Fruit fly (Drosophila melanogaster): ENCODE measurements around the gene CG10019.

Gene CG10019

dm6 chr2L:3802818-3803456 lies 72.7 kb downstream of the CG10019 start:
- TF ChIP-seq kay (GFP tag; ENCODE audit: borderline replicate concordance), result peak; percentile 95
- peak; percentile 65 for TF ChIP-seq CG1620 (GFP tag; optimal IDR thresholded peaks at IDR 0.05)
- peak; percentile 78 for TF ChIP-seq Crg-1 (GFP tag; optimal IDR thresholded peaks at IDR 0.05)
- peak; percentile 93 for TF ChIP-seq CG7101 (tag; optimal IDR thresholded peaks at IDR 0.05)
- peak; percentile 77 for TF ChIP-seq toe (GFP tag; optimal IDR thresholded peaks at IDR 0.05)
- peak; percentile 71 for TF ChIP-seq ovo (GFP tag; optimal IDR thresholded peaks at IDR 0.05)
- TF ChIP-seq CG14711 (tag; optimal IDR thresholded peaks at IDR 0.05), result peak; percentile 78
- peak; percentile 82 for TF ChIP-seq CG11617 (GFP tag; optimal IDR thresholded peaks at IDR 0.05)
- TF ChIP-seq bab1 (GFP tag; optimal IDR thresholded peaks at IDR 0.05), result peak; percentile 91
- TF ChIP-seq Hr96 (GFP tag; optimal IDR thresholded peaks at IDR 0.05), result peak; percentile 77
- TF ChIP-seq CG7045 (GFP tag; optimal IDR thresholded peaks at IDR 0.05), result peak; percentile 75
- peak; percentile 62 for TF ChIP-seq pad (GFP tag; optimal IDR thresholded peaks at IDR 0.05)
- no peak for TF ChIP-seq cnc (optimal IDR thresholded peaks at IDR 0.05)
- no peak for TF ChIP-seq cic (GFP tag; optimal IDR thresholded peaks at IDR 0.05)
- TF ChIP-seq Clk (GFP tag; optimal IDR thresholded peaks at IDR 0.05), result peak; percentile 52
- peak; percentile 93 for TF ChIP-seq tj (GFP tag; optimal IDR thresholded peaks at IDR 0.05)
- TF ChIP-seq CG5204 (GFP tag; optimal IDR thresholded peaks at IDR 0.05), result peak; percentile 81
- TF ChIP-seq CG12768 (GFP tag; optimal IDR thresholded peaks at IDR 0.05), result peak; percentile 83
- TF ChIP-seq Mnt (GFP tag; optimal IDR thresholded peaks at IDR 0.05), result peak; percentile 56
- peak; percentile 87 for TF ChIP-seq CG33017 (tag; optimal IDR thresholded peaks at IDR 0.05)

- TF ChIP-seq cic (GFP tag; optimal IDR thresholded peaks at IDR 0.05), result peak; percentile 99
- TF ChIP-seq CG1620 (GFP tag; optimal IDR thresholded peaks at IDR 0.05), result no peak
- no peak for TF ChIP-seq cnc (optimal IDR thresholded peaks at IDR 0.05)
- peak; percentile 45 for TF ChIP-seq Clk (GFP tag; optimal IDR thresholded peaks at IDR 0.05)
- peak; percentile 13 for TF ChIP-seq CG14711 (tag; optimal IDR thresholded peaks at IDR 0.05)
- TF ChIP-seq CG5204 (GFP tag; optimal IDR thresholded peaks at IDR 0.05), result no peak
- TF ChIP-seq Mnt (GFP tag; optimal IDR thresholded peaks at IDR 0.05), result no peak
- TF ChIP-seq tj (GFP tag; optimal IDR thresholded peaks at IDR 0.05), result no peak
- peak; percentile 38 for TF ChIP-seq ovo (GFP tag; optimal IDR thresholded peaks at IDR 0.05)
- no peak for TF ChIP-seq CG33017 (tag; optimal IDR thresholded peaks at IDR 0.05)
- peak; percentile 32 for TF ChIP-seq kay (GFP tag; ENCODE audit: borderline replicate concordance)
- TF ChIP-seq Hr96 (GFP tag; optimal IDR thresholded peaks at IDR 0.05), result peak; percentile 50
- peak; percentile 12 for TF ChIP-seq CG7101 (tag; optimal IDR thresholded peaks at IDR 0.05)
- no peak for TF ChIP-seq CG12768 (GFP tag; optimal IDR thresholded peaks at IDR 0.05)
- no peak for TF ChIP-seq CG7045 (GFP tag; optimal IDR thresholded peaks at IDR 0.05)
- TF ChIP-seq bab1 (GFP tag; optimal IDR thresholded peaks at IDR 0.05), result no peak
- TF ChIP-seq CG11617 (GFP tag; optimal IDR thresholded peaks at IDR 0.05), result no peak
- peak; percentile 74 for TF ChIP-seq pad (GFP tag; optimal IDR thresholded peaks at IDR 0.05)
- no peak for TF ChIP-seq toe (GFP tag; optimal IDR thresholded peaks at IDR 0.05)
- peak; percentile 68 for TF ChIP-seq Crg-1 (GFP tag; optimal IDR thresholded peaks at IDR 0.05)
These were observed 73.3 kb downstream of the CG10019 start, which contains the start of gene Reph for dm6 chr2L:3803466-3804143. TSS of gene Reph (plus strand) at chr2L:3803545.

Measured in whole organism, adult.